Worm (Caenorhabditis elegans) whole organism, L1 larva: ENCODE data around the gene F23H12.7.

Source experiments
- C16A3.4 ChIP-seq: fragments of 150-350 bp; optimal IDR thresholded peaks from 2 replicates; lab custom pipeline; 2014; ENCODE audit warnings: missing biosample characterization, missing genetic modification characterization
- C34B4.2 ChIP-seq: sonication (generic microtip); optimal IDR thresholded peaks from 2 replicates; lab custom pipeline; 2017; ENCODE audit warnings: mild to moderate bottlenecking, missing genetic modification characterization, missing compliant biosample characterization
- aha-1 ChIP-seq: fragments of 150-350 bp; optimal IDR thresholded peaks from 2 replicates; lab custom pipeline; 2014; ENCODE audit warnings: missing biosample characterization, missing genetic modification characterization
- alr-1 ChIP-seq: fragments of 200-800 bp; sonication (Bioruptor generic); optimal IDR thresholded peaks from 2 replicates; lab custom pipeline; 2018; ENCODE audit warnings: borderline replicate concordance, mild to moderate bottlenecking, missing genetic modification characterization, missing compliant biosample characterization
- aly-2 ChIP-seq: fragments of 150-350 bp; optimal IDR thresholded peaks from 2 replicates; lab custom pipeline; 2014; ENCODE audit warnings: missing biosample characterization, missing genetic modification characterization
- ceh-8 ChIP-seq: fragments of 200-800 bp; sonication (Bioruptor generic); optimal IDR thresholded peaks from 2 replicates; lab custom pipeline; 2018; ENCODE audit warnings: mild to moderate bottlenecking, missing genetic modification characterization, moderate library complexity, missing compliant biosample characterization
- ceh-82 ChIP-seq, 3 experiments: fragments of 150-350 bp in 1 of 3; sonication (generic microtip) in 2 of 3; optimal IDR thresholded peaks; 2 replicates each; lab custom pipeline; 2014 to 2017; ENCODE audit warnings: missing biosample characterization in 3 of 3, missing genetic modification characterization in 3 of 3
- dpl-1 ChIP-seq, 3 experiments: fragments of 150-350 bp in 2 of 3; sonication (generic microtip) in 1 of 3; optimal IDR thresholded peaks; 2 replicates each; lab custom pipeline; 2014 to 2017; ENCODE audit warnings: missing biosample characterization in 3 of 3, missing genetic modification characterization in 3 of 3, missing genetic modification reagents in 3 of 3
- dsc-1 ChIP-seq: sonication (generic microtip); optimal IDR thresholded peaks from 2 replicates; lab custom pipeline; 2016; ENCODE audit warnings: mild to moderate bottlenecking, missing genetic modification characterization, missing compliant biosample characterization
- efl-1 ChIP-seq, 4 experiments: fragments of 150-350 bp; optimal IDR thresholded peaks in 3 of 4; peaks in 1 of 4; 1 replicate in 1 of 4; 2 replicates in 3 of 4; lab custom pipeline; 2014; ENCODE audit warnings: missing biosample characterization in 2 of 4, missing genetic modification characterization in 2 of 4, missing genetic modification reagents in 2 of 4
- efl-3 ChIP-seq: fragments of 200-800 bp; sonication (Bioruptor generic); optimal IDR thresholded peaks from 2 replicates; lab custom pipeline; 2018; ENCODE audit warnings: mild to moderate bottlenecking, missing genetic modification characterization, missing compliant biosample characterization
- egl-13 ChIP-seq: sonication (generic microtip); optimal IDR thresholded peaks from 2 replicates; lab custom pipeline; 2016; ENCODE audit warnings: missing genotype, missing genetic modification reagents, missing genetic modification characterization, missing compliant biosample characterization
- elt-2 ChIP-seq: sonication (generic microtip); optimal IDR thresholded peaks from 2 replicates; lab custom pipeline; 2016; ENCODE audit warnings: missing genetic modification characterization, mild to moderate bottlenecking, inconsistent platforms, missing compliant biosample characterization, missing genetic modification reagents
- ets-5 ChIP-seq: fragments of 200-800 bp; sonication (Bioruptor generic); IDR thresholded peaks from 2 replicates; pipeline ENCODE4 v1.3.6; 2022; ENCODE audit warnings: missing genetic modification characterization, missing compliant biosample characterization
- fkh-10 ChIP-seq: sonication (generic microtip); optimal IDR thresholded peaks from 2 replicates; lab custom pipeline; 2017; ENCODE audit warnings: missing biosample characterization, missing genetic modification reagents, missing genetic modification characterization
- fkh-4 ChIP-seq: sonication (generic microtip); optimal IDR thresholded peaks from 2 replicates; lab custom pipeline; 2016; ENCODE audit warnings: missing compliant biosample characterization, missing genetic modification characterization, borderline replicate concordance
- fos-1 ChIP-seq: fragments of 150-350 bp; optimal IDR thresholded peaks from 2 replicates; lab custom pipeline; 2014; ENCODE audit warnings: missing biosample characterization, missing genetic modification characterization
- hlh-4 ChIP-seq: sonication (generic microtip); optimal IDR thresholded peaks from 2 replicates; lab custom pipeline; 2016; ENCODE audit warnings: mild to moderate bottlenecking, missing genetic modification characterization, missing compliant biosample characterization
- lin-14 ChIP-seq: fragments of 200-800 bp; sonication (Bioruptor generic); optimal IDR thresholded peaks from 2 replicates; lab custom pipeline; 2018; ENCODE audit warnings: mild to moderate bottlenecking, missing genetic modification characterization, moderate library complexity, missing compliant biosample characterization
- lin-35 ChIP-seq, 2 experiments: fragments of 150-350 bp; optimal IDR thresholded peaks; 2 replicates each; lab custom pipeline; 2014; ENCODE audit warnings: missing biosample characterization in 2 of 2, missing genetic modification characterization in 2 of 2, missing genetic modification reagents in 2 of 2
- lir-3 ChIP-seq: sonication (generic microtip); optimal IDR thresholded peaks from 2 replicates; lab custom pipeline; 2016; ENCODE audit warnings: mild to moderate bottlenecking, missing genetic modification characterization, moderate library complexity, missing compliant biosample characterization; ENCODE audit not compliant: poor library complexity
- lsy-2 ChIP-seq, 2 experiments: fragments of 150-350 bp; optimal IDR thresholded peaks; 2 replicates each; lab custom pipeline; 2014; ENCODE audit warnings: missing biosample characterization in 2 of 2, missing genetic modification characterization in 2 of 2
- mdl-1 ChIP-seq, 2 experiments: fragments of 150-350 bp; optimal IDR thresholded peaks; 2 replicates each; lab custom pipeline; 2014 to 2017; ENCODE audit warnings: missing biosample characterization in 2 of 2, missing genetic modification characterization in 2 of 2, inconsistent platforms in 1 of 2
- mep-1 ChIP-seq: fragments of 150-350 bp; optimal IDR thresholded peaks from 2 replicates; lab custom pipeline; 2014; ENCODE audit warnings: missing biosample characterization, missing genetic modification characterization
- nhr-11 ChIP-seq: fragments of 150-350 bp; optimal IDR thresholded peaks from 2 replicates; lab custom pipeline; 2014; ENCODE audit warnings: missing biosample characterization, missing genetic modification characterization
- nhr-19 ChIP-seq: fragments of 200-800 bp; sonication (Bioruptor generic); conservative IDR thresholded peaks from 2 replicates; pipeline ENCODE4 v1.3.6; 2022; ENCODE audit warnings: missing genetic modification characterization, missing compliant biosample characterization
- nhr-20 ChIP-seq: sonication (generic microtip); optimal IDR thresholded peaks from 2 replicates; lab custom pipeline; 2016; ENCODE audit warnings: mild to moderate bottlenecking, missing genetic modification characterization, missing compliant biosample characterization
- nhr-237 ChIP-seq: fragments of 150-350 bp; optimal IDR thresholded peaks from 2 replicates; lab custom pipeline; 2014; ENCODE audit warnings: missing biosample characterization, missing genetic modification characterization
- nhr-28 ChIP-seq: fragments of 150-350 bp; optimal IDR thresholded peaks from 2 replicates; lab custom pipeline; 2014; ENCODE audit warnings: missing biosample characterization, missing genetic modification characterization
- nhr-47 ChIP-seq: sonication (generic microtip); optimal IDR thresholded peaks from 2 replicates; lab custom pipeline; 2016; ENCODE audit warnings: mild to moderate bottlenecking, missing genetic modification characterization, moderate library complexity, missing compliant biosample characterization
- nhr-71 ChIP-seq: sonication (generic microtip); optimal IDR thresholded peaks from 2 replicates; lab custom pipeline; 2016; ENCODE audit warnings: mild to moderate bottlenecking, missing genetic modification characterization, moderate library complexity, missing compliant biosample characterization
- nhr-77 ChIP-seq: fragments of 150-350 bp; optimal IDR thresholded peaks from 2 replicates; lab custom pipeline; 2014; ENCODE audit warnings: missing biosample characterization, missing genetic modification characterization
- nhr-84 ChIP-seq: sonication (generic microtip); optimal IDR thresholded peaks from 2 replicates; lab custom pipeline; 2017; ENCODE audit warnings: missing biosample characterization, missing genetic modification characterization
- nhr-85 ChIP-seq: sonication (generic microtip); peaks from one replicate; lab custom pipeline; 2016; ENCODE audit warnings: missing genetic modification characterization, inconsistent platforms, missing compliant biosample characterization
- nhr-90 ChIP-seq: sonication (generic microtip); optimal IDR thresholded peaks from 2 replicates; lab custom pipeline; 2016; ENCODE audit warnings: mild to moderate bottlenecking, missing genetic modification characterization, missing compliant biosample characterization; ENCODE audit not compliant: poor library complexity
- pqm-1 ChIP-seq: sonication (generic microtip); optimal IDR thresholded peaks from 3 replicates; lab custom pipeline; 2017; ENCODE audit warnings: missing biosample characterization, missing genetic modification characterization
- snpc-4 ChIP-seq: fragments of 150-350 bp; optimal IDR thresholded peaks from 2 replicates; lab custom pipeline; 2014; ENCODE audit warnings: missing biosample characterization, missing genetic modification characterization
- snu-23 ChIP-seq: sonication (generic microtip); optimal IDR thresholded peaks from 2 replicates; lab custom pipeline; 2016; ENCODE audit warnings: missing genetic modification characterization, missing compliant biosample characterization
- sox-4 ChIP-seq: sonication (generic microtip); optimal IDR thresholded peaks from 2 replicates; lab custom pipeline; 2016; ENCODE audit warnings: missing genetic modification characterization, missing compliant biosample characterization
- sptf-1 ChIP-seq: fragments of 150-350 bp; optimal IDR thresholded peaks from 2 replicates; lab custom pipeline; 2014; ENCODE audit warnings: missing biosample characterization, missing genetic modification characterization
- swsn-7 ChIP-seq: sonication (generic microtip); optimal IDR thresholded peaks from 2 replicates; lab custom pipeline; 2016; ENCODE audit warnings: missing genetic modification characterization, missing compliant biosample characterization
- tlp-1 ChIP-seq: fragments of 150-350 bp; optimal IDR thresholded peaks from 2 replicates; lab custom pipeline; 2014; ENCODE audit warnings: missing biosample characterization, missing genetic modification characterization
- unc-62 ChIP-seq: fragments of 150-350 bp; optimal IDR thresholded peaks from 2 replicates; lab custom pipeline; 2014; ENCODE audit warnings: missing biosample characterization, missing genetic modification reagents, missing genetic modification characterization
- unc-86 ChIP-seq: sonication (generic microtip); optimal IDR thresholded peaks from 2 replicates; lab custom pipeline; 2016; ENCODE audit warnings: missing genetic modification characterization, missing compliant biosample characterization
- zag-1 ChIP-seq: fragments of 150-350 bp; optimal IDR thresholded peaks from 2 replicates; lab custom pipeline; 2014; ENCODE audit warnings: missing biosample characterization, missing genetic modification characterization
- ztf-11 ChIP-seq, 2 experiments: sonication (generic microtip); optimal IDR thresholded peaks; 2 replicates each; lab custom pipeline; 2016 to 2017; ENCODE audit warnings: missing genetic modification characterization in 2 of 2, missing biosample characterization in 1 of 2, missing compliant biosample characterization in 1 of 2
- ztf-4 ChIP-seq: fragments of 150-350 bp; optimal IDR thresholded peaks from 2 replicates; lab custom pipeline; 2014; ENCODE audit warnings: missing biosample characterization, missing genetic modification characterization

The F23H12.7 gene

DNA sequence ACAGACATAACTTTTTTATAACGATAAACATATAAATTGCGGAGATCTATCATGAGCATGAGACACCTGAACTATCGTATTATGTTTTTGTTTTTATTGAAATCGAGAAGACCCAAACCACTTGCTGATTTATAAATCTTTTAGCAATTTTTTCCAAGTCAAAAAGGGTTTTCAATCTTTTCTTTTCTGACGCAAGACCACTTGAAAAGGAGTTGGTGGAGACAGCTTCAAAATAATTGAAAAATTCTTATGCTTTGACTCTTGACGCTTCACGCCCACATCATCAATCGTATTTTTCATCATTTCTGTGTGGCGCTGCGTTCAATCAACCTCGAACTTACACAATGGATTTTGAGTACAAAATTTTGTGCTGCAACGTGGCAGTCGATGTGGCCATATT lies at the start of gene F23H12.7:
F23H12.7 (plus strand) TSS at position 301 of the 400 bp plus-strand sequence.
- no peak for TF ChIP-seq ets-5 (GFP tag; lab: Robert Waterston, UW)
- TF ChIP-seq nhr-28 (tag; lab: Kevin White, UChicago): no peak
- TF ChIP-seq lir-3: no peak
- TF ChIP-seq sox-4 (tag; lab: Kevin White, UChicago): no peak
- no peak for TF ChIP-seq dsc-1 (tag; lab: Kevin White, UChicago)
- no peak for TF ChIP-seq nhr-11
- TF ChIP-seq nhr-19 (GFP tag; lab: Robert Waterston, UW): no peak
- TF ChIP-seq ceh-8 (GFP tag; lab: Kevin White, UChicago): no peak
- no peak for TF ChIP-seq elt-2 (tag; lab: Kevin White, UChicago)
- no peak for TF ChIP-seq nhr-85 (tag; lab: Kevin White, UChicago)
- TF ChIP-seq alr-1: no peak
- TF ChIP-seq unc-86 (tag; lab: Kevin White, UChicago): no peak
- no peak for TF ChIP-seq tlp-1

DNA sequence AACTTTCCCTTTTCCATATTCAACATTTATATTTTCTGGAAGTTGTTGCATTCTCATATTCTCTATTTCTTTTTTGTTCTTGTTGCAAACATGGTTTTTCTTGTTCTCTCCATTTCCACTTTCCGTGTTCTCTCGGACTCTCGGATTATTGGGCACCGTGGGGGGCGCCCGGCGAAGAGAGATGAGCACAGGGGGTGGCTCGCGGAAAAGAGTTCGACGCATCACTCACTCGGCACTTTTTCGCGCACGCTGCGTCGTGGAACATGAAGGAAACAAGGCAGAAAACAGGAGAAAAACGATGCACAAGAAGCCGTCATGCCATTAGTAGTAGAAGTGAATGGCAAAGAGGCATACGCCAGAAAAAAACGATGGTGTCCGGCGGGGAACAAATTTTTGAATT lies 44.8 kb upstream of the F23H12.7 start:
- no peak for TF ChIP-seq efl-1 (optimal IDR thresholded peaks at IDR 0.05; lab: Kevin White, UChicago)
- peak in 1 of 2 experiments; percentile 16 for TF ChIP-seq efl-1 (GFP tag; optimal IDR thresholded peaks at IDR 0.05 in 1 of 2; lab: Kevin White, UChicago)
- no peak for TF ChIP-seq snpc-4
- peak; percentile 13 for TF ChIP-seq lin-14

DNA sequence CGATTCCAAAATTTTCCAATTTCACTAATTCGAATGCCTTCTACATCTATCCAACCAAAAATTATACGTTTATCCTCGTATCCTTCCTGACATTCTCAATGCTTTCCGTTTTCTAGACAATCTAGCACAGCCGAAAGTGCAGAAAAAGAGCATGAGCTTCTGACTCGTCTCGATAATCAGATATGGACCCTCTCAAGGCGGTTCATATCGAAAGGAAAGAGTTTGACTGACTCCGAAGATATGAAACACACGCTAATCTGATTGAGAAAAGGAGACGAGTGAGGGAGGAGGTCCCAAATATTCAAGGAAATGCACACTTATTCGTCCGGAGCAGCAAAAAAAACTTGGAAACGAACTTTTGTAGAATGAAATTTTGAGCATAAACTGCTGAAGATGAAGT lies 42.3 kb upstream of the F23H12.7 start:
- TF ChIP-seq ztf-4 (no peak), egl-13 (no peak), nhr-28 (tag; lab: Kevin White, UChicago) (no peak), efl-1 (optimal IDR thresholded peaks at IDR 0.05; lab: Kevin White, UChicago) (no peak), efl-1 (GFP tag; optimal IDR thresholded peaks at IDR 0.05 in 1 of 2; lab: Kevin White, UChicago) (peak in 1 of 2 experiments; percentile 86), unc-62 (GFP tag; lab: Kevin White, UChicago) (no peak), lin-14 (peak; percentile 12), elt-2 (tag; lab: Kevin White, UChicago) (no peak), aly-2 (no peak)

DNA sequence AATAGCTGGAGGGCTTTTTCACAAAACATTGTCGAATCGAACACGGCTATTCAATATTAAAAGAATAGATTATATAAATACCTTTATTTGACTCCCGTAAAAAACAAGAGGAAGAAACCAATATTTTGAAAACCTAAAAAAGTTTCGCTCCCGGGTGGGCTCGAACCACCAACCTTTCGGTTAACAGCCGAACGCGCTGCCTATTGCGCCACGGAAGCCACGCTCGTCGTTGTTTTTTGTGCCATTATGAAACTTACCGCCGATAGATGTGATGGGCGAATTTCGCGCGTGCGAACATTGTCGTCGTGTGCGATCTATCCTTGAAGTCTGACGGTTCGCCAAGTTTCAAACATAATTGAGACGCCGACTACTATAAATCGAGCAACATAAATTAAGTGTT lies 39.7 kb upstream of the F23H12.7 start:
- TF ChIP-seq nhr-85 (tag; lab: Kevin White, UChicago) (peak; percentile 71), pqm-1 (tag; lab: Kevin White, UChicago) (no peak), nhr-47 (tag; lab: Kevin White, UChicago) (peak; percentile 33), nhr-84 (no peak), sptf-1 (tag; lab: Kevin White, UChicago) (no peak), nhr-71 (tag; lab: Kevin White, UChicago) (peak; percentile 55), efl-3 (GFP tag; lab: Kevin White, UChicago) (no peak), lsy-2 (tag; optimal IDR thresholded peaks at IDR 0.05; lab: Kevin White, UChicago) (peak; percentile 29 to 51), aha-1 (tag; lab: Kevin White, UChicago) (no peak), nhr-237 (tag; lab: Kevin White, UChicago) (no peak), zag-1 (no peak), mep-1 (tag; lab: Kevin White, UChicago) (no peak), dpl-1 (GFP tag; optimal IDR thresholded peaks at IDR 0.05; lab: Kevin White, UChicago) (peak in 2 of 3 experiments; percentile 22 to 32), nhr-77 (tag; lab: Kevin White, UChicago) (no peak), mdl-1 (tag; optimal IDR thresholded peaks at IDR 0.05; lab: Kevin White, UChicago) (peak in 1 of 2 experiments; percentile 42), nhr-20 (tag; lab: Kevin White, UChicago) (peak; percentile 10), lin-35 (GFP tag; optimal IDR thresholded peaks at IDR 0.05; lab: Kevin White, UChicago) (peak; percentile 30 to 45), C16A3.4 (tag; lab: Kevin White, UChicago) (peak; percentile 8), fkh-10 (no peak), lir-3 (no peak), fkh-4 (tag; lab: Kevin White, UChicago) (no peak), snu-23 (peak; percentile 54), efl-1 (optimal IDR thresholded peaks at IDR 0.05; lab: Kevin White, UChicago) (peak in 1 of 2 experiments; percentile 43), efl-1 (GFP tag; optimal IDR thresholded peaks at IDR 0.05 in 1 of 2; lab: Kevin White, UChicago) (peak; percentile 29 to 94), ceh-82 (tag; optimal IDR thresholded peaks at IDR 0.05; lab: Kevin White, UChicago) (peak in 1 of 3 experiments; percentile 30), fos-1 (no peak), nhr-90 (tag; lab: Kevin White, UChicago) (peak; percentile 29), swsn-7 (no peak), hlh-4 (tag; lab: Kevin White, UChicago) (no peak), elt-2 (tag; lab: Kevin White, UChicago) (no peak), lin-14 (peak; percentile 20), C34B4.2 (no peak), ztf-11 (tag; optimal IDR thresholded peaks at IDR 0.05; lab: Kevin White, UChicago) (no peak)
